Worm (Caenorhabditis elegans) whole organism, late embryonic: ENCODE results near the gene Y41D4B.14.

Source experiments
- ceh-14 ChIP-seq: sonication (generic microtip); optimal IDR thresholded peaks from 2 replicates; lab custom pipeline; 2016; ENCODE audit warnings: missing genotype, missing genetic modification characterization, missing compliant biosample characterization
- npax-4 ChIP-seq: sonication (generic microtip); optimal IDR thresholded peaks from 2 replicates; lab custom pipeline; 2016; ENCODE audit warnings: missing genetic modification characterization, missing compliant biosample characterization
- tbx-2 ChIP-seq: sonication (generic microtip); optimal IDR thresholded peaks from 2 replicates; lab custom pipeline; 2016; ENCODE audit warnings: missing genetic modification characterization, missing compliant biosample characterization

DNA sequence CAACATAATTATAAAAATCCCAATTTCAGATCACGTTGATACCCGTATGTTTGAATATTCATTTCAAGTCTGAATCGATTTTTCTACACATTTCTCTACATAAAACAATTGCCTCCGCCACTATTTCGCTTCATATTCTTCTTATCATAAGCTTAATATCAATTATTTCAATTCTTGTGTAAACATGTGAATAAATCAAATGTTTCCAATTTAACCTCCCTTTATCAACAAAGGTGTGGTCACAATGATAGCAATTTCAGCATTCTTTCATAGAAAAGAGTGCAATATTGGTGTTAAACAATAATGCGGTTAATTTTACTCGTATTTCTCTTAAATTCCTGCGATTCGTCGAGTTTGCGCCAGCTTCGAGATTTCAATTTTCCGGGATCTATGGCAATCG is 16.9 kb upstream of the Y41D4B.14 start, which contains the start of gene Y41D4B.17:
- TF ChIP-seq ceh-14 (tag; lab: Kevin White, UChicago): no peak
- no peak for TF ChIP-seq npax-4 (tag; lab: Kevin White, UChicago)
- TF ChIP-seq tbx-2 (tag; lab: Kevin White, UChicago): no peak
